Fruit fly (Drosophila melanogaster) Kc167 (cell line): ENCODE data around the gene yl.

Experiments used
- Sin3A ChIP-seq: fragments of >200 bp; optimal IDR thresholded peaks from 2 replicates; lab custom pipeline; 2018; ENCODE audit warnings: missing external identifiers
- h ChIP-seq: fragments of >200 bp; optimal IDR thresholded peaks from 3 replicates; lab custom pipeline; 2018; ENCODE audit warnings: missing external identifiers
- insv ChIP-seq: fragments of >200 bp; optimal IDR thresholded peaks from 3 replicates; lab custom pipeline; 2018; ENCODE audit warnings: missing external identifiers
- ttk ChIP-seq: sonication (Bioruptor generic); optimal IDR thresholded peaks from 2 replicates; lab custom pipeline; 2017; ENCODE audit warnings: missing external identifiers

DNA sequence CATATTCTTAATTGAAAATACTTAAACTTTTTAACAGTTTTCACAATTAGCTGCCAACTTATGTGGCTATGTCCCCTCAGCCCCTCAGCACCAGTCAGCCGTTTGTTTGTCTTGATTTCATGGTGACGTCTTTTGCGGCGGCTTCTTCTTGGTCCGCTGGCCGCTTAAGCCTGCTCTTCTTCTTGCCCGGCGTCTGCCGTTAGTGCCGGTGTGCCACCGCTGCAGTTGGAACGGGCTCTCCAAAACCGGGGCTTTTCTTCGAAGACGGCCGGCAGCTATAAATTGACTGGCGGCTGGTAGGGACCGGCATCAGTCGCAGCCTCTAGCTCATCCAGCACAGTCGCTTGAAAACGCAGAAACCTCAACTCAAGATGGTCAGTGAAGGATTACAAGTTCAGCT, 18.6 kb upstream of the yl start, which contains the start of gene CG1368:
- TF ChIP-seq insv (lab: Kevin White, UChicago) (no peak), Sin3A (lab: Kevin White, UChicago) (no peak), h (lab: Kevin White, UChicago) (no peak), ttk (lab: Kevin White, UChicago) (no peak)
